Worm (Caenorhabditis elegans) whole organism, L2 larva: ENCODE results near the gene M04G7.2.

Experiments used
- alr-1 ChIP-seq: fragments of 150-350 bp; optimal IDR thresholded peaks from 2 replicates; lab custom pipeline; 2014; ENCODE audit warnings: missing biosample characterization, missing genetic modification characterization
- lin-11 ChIP-seq: fragments of 150-350 bp; sonication (generic microtip); optimal IDR thresholded peaks from 2 replicates; lab custom pipeline; 2014; ENCODE audit warnings: missing biosample characterization, missing genetic modification characterization, inconsistent platforms, mixed read lengths
- lin-39 ChIP-seq: fragments of 150-350 bp; optimal IDR thresholded peaks from 2 replicates; lab custom pipeline; 2014; ENCODE audit warnings: missing biosample characterization, missing genetic modification reagents, missing genetic modification characterization
- mbf-1 ChIP-seq: sonication (generic microtip); optimal IDR thresholded peaks from 2 replicates; lab custom pipeline; 2017; ENCODE audit warnings: missing biosample characterization, missing genetic modification characterization
- mdl-1 ChIP-seq, 2 experiments: fragments of 150-350 bp in 1 of 2; sonication (generic microtip) in 1 of 2; optimal IDR thresholded peaks; 2 replicates each; lab custom pipeline; 2017; ENCODE audit warnings: missing biosample characterization in 2 of 2, missing genetic modification characterization in 2 of 2
- unc-62 ChIP-seq: fragments of 150-350 bp; optimal IDR thresholded peaks from 2 replicates; lab custom pipeline; 2014; ENCODE audit warnings: missing biosample characterization, missing genetic modification reagents, missing genetic modification characterization

DNA sequence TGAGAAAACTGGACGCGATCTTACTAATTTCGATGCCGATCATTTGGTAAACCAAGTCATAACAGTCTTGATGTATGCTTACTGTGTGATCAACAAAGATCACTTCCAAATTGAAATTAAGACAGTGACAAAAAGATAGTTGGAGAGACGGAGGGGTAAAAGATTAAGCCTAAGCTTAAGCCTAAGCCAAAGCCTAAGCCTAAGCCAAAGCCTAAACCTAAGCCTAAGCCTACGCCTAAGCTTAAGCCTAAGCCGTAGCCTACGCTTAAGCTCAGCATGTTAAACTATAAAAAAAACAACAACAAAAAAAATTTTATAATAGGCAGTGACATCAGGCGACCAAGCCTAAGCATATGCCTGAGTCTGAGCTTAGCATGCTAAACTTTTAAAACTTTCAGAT lies 36.3 kb upstream of the M04G7.2 start:
- no peak for TF ChIP-seq alr-1 (tag; lab: Kevin White, UChicago)
- no peak for TF ChIP-seq mbf-1 (tag; lab: Kevin White, UChicago)
- TF ChIP-seq unc-62 (GFP tag; lab: Kevin White, UChicago) = no peak
- TF ChIP-seq lin-11 (tag; lab: Kevin White, UChicago) = no peak
- TF ChIP-seq mdl-1 (tag; optimal IDR thresholded peaks at IDR 0.05; lab: Kevin White, UChicago) = no peak
- TF ChIP-seq lin-39 = no peak
